Worm (Caenorhabditis elegans) whole organism, mixed stage, embryonic: Measurements from ENCODE around the gene Y73F4A.3.

Experiments
- blmp-1 ChIP-seq: fragments of 150-350 bp; optimal IDR thresholded peaks from 2 replicates; lab custom pipeline; 2014; ENCODE audit warnings: missing biosample characterization, missing genetic modification characterization
- lin-13 ChIP-seq: fragments of 150-350 bp; optimal IDR thresholded peaks from 2 replicates; lab custom pipeline; 2014; ENCODE audit warnings: missing biosample characterization, missing genetic modification characterization
- nhr-12 ChIP-seq: fragments of 150-350 bp; optimal IDR thresholded peaks from 2 replicates; lab custom pipeline; 2014; ENCODE audit warnings: missing biosample characterization, missing genetic modification characterization
- nhr-237 ChIP-seq: fragments of 150-350 bp; optimal IDR thresholded peaks from 2 replicates; lab custom pipeline; 2014; ENCODE audit warnings: missing biosample characterization, missing genetic modification characterization
- nhr-28 ChIP-seq: fragments of 150-350 bp; optimal IDR thresholded peaks from 2 replicates; lab custom pipeline; 2014; ENCODE audit warnings: missing biosample characterization, missing genetic modification characterization
- nhr-76 ChIP-seq: sonication (generic microtip); optimal IDR thresholded peaks from 2 replicates; lab custom pipeline; 2017; ENCODE audit warnings: missing biosample characterization, missing genetic modification characterization
- pha-4 ChIP-seq: fragments of 150-350 bp; optimal IDR thresholded peaks from 2 replicates; lab custom pipeline; 2018; ENCODE audit warnings: missing biosample characterization, missing genetic modification reagents, missing genetic modification characterization
- snpc-4 ChIP-seq: fragments of 150-350 bp; optimal IDR thresholded peaks from 2 replicates; lab custom pipeline; 2014; ENCODE audit warnings: missing biosample characterization, missing genetic modification characterization
- sptf-1 ChIP-seq: sonication (generic microtip); optimal IDR thresholded peaks from 2 replicates; lab custom pipeline; 2017; ENCODE audit warnings: mild to moderate bottlenecking, missing genetic modification characterization, moderate library complexity, missing compliant biosample characterization
- unc-39 ChIP-seq: fragments of 150-350 bp; optimal IDR thresholded peaks from 2 replicates; lab custom pipeline; 2014; ENCODE audit warnings: missing biosample characterization, missing genetic modification characterization
- zip-8 ChIP-seq: fragments of 150-350 bp; optimal IDR thresholded peaks from 2 replicates; lab custom pipeline; 2014; ENCODE audit warnings: missing biosample characterization, missing genetic modification characterization

DNA sequence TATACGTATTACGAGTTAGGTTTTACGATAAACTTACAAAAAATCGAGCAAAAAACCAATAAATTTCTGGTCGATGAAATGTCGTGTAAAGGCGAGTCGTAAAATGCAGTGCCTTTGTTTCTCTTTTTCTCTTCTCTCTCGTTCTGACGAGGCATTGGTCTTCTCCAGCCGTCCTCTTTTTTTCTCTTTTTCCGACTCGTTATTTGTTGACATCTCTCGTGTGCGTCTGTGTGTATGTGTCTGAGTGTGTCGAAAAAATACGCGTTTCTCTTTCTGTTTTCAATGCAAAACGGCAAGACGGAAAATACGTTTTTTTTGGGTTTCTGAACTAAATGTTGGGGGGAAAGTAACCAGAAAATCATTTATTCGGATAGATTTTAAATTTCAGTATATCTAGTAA lies 7.7 kb downstream of the Y73F4A.3 start, which contains the start of gene C53D6.6:
- TF ChIP-seq zip-8 (tag; lab: Kevin White, UChicago) (no peak), nhr-28 (no peak), snpc-4 (tag; lab: Kevin White, UChicago) (no peak), nhr-237 (tag; lab: Kevin White, UChicago) (no peak), lin-13 (no peak), pha-4 (tag; lab: Kevin White, UChicago) (peak; percentile 56), unc-39 (no peak), sptf-1 (tag; lab: Kevin White, UChicago) (no peak), blmp-1 (tag; lab: Kevin White, UChicago) (no peak), nhr-76 (tag; lab: Kevin White, UChicago) (no peak), nhr-12 (no peak)
